Worm (Caenorhabditis elegans) whole organism, young adult: ENCODE measurements around the gene taf-12.

ENCODE experiments used
- B0336.3 ChIP-seq: fragments of 200-800 bp; sonication (Bioruptor generic); IDR thresholded peaks from 2 replicates; pipeline ENCODE4 v1.3.6; 2022; ENCODE audit warnings: missing genetic modification characterization, missing compliant biosample characterization
- C06A6.2 ChIP-seq: fragments of 200-800 bp; sonication (Bioruptor generic); conservative IDR thresholded peaks from 2 replicates; pipeline ENCODE4 v1.3.6; 2022; ENCODE audit warnings: missing genetic modification characterization, missing compliant biosample characterization
- ama-1 ChIP-seq, 3 experiments: fragments of 150-350 bp in 1 of 3; sonication (generic microtip) in 2 of 3; optimal IDR thresholded peaks; 2 replicates each; lab custom pipeline; 2014 to 2018; ENCODE audit warnings: missing biosample characterization in 2 of 3, missing genetic modification characterization in 2 of 3, missing genetic modification reagents in 2 of 3
- ceh-79 ChIP-seq: sonication (generic microtip); optimal IDR thresholded peaks from 2 replicates; lab custom pipeline; 2017; ENCODE audit warnings: mild to moderate bottlenecking, missing genetic modification characterization, missing compliant biosample characterization
- hlh-12 ChIP-seq: sonication (generic microtip); optimal IDR thresholded peaks from 2 replicates; lab custom pipeline; 2016; ENCODE audit warnings: missing genetic modification characterization, missing compliant biosample characterization
- hlh-26 ChIP-seq: fragments of 200-800 bp; sonication (Bioruptor generic); conservative IDR thresholded peaks from 2 replicates; pipeline ENCODE4 v1.3.6; 2022; ENCODE audit warnings: missing genetic modification reagents, missing genetic modification characterization, missing compliant biosample characterization
- madf-3 ChIP-seq: fragments of 200-800 bp; sonication (Bioruptor generic); IDR thresholded peaks from 2 replicates; pipeline ENCODE4 v1.3.6; 2022; ENCODE audit warnings: missing genetic modification reagents, missing genetic modification characterization, missing compliant biosample characterization
- mes-4 ChIP-seq: sonication (generic microtip); optimal IDR thresholded peaks from 2 replicates; lab custom pipeline; 2016; ENCODE audit warnings: missing genotype, missing genetic modification characterization, missing compliant biosample characterization
- nfya-1 ChIP-seq: sonication (generic microtip); optimal IDR thresholded peaks from 2 replicates; lab custom pipeline; 2017; ENCODE audit warnings: antibody characterized with exemption, missing compliant biosample characterization, missing genetic modification characterization, borderline replicate concordance; ENCODE audit not compliant: insufficient read depth
- rec-8 ChIP-seq, 2 experiments: sonication (generic microtip); optimal IDR thresholded peaks; 2 replicates each; lab custom pipeline; 2016; ENCODE audit warnings: mild to moderate bottlenecking in 2 of 2, missing genetic modification characterization in 2 of 2, missing genetic modification reagents in 2 of 2, missing genotype in 2 of 2, missing biosample characterization in 1 of 2, missing compliant biosample characterization in 1 of 2, moderate library complexity in 1 of 2
- snpc-3.4 ChIP-seq: sonication (generic microtip); optimal IDR thresholded peaks from 2 replicates; lab custom pipeline; 2017; ENCODE audit warnings: missing genetic modification characterization, mild to moderate bottlenecking, missing compliant biosample characterization, antibody characterized with exemption, moderate library complexity, missing genotype, missing genetic modification reagents
- tlf-1 ChIP-seq: fragments of 200-800 bp; sonication (Bioruptor generic); optimal IDR thresholded peaks from 2 replicates; lab custom pipeline; 2018; ENCODE audit warnings: mild to moderate bottlenecking, missing genetic modification characterization, missing compliant biosample characterization
- unc-62 ChIP-seq: fragments of 150-350 bp; optimal IDR thresholded peaks from 2 replicates; lab custom pipeline; 2014; ENCODE audit warnings: missing biosample characterization, missing genetic modification reagents, missing genetic modification characterization
- ztf-25 ChIP-seq: fragments of 200-800 bp; sonication (Bioruptor generic); IDR thresholded peaks from 2 replicates; pipeline ENCODE4 v1.3.6; 2022; ENCODE audit warnings: missing genetic modification reagents, missing genetic modification characterization, missing compliant biosample characterization

DNA sequence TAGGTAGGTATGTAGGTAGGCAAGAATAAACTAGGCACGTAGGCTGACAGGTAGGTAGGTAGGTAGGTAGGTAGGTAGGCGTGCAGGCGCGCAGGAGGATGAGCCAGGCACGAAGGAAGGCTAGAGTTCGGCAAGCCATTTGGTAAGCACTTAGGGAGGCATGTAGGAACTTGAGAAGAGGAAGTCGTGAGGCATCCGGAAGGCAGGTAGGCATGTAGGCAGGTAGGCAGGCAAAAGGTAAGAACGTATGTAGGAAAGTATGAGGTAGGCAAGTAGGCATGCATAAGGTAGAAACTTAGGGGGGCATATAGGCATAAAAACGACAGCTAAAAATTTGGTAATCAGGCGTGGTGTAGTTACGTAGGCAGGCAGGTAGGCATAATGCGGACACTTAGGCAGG, 7.0 kb upstream of the taf-12 start:
- TF ChIP-seq snpc-3.4 (tag; lab: Kevin White, UChicago), result no peak
- TF ChIP-seq madf-3, result no peak
- TF ChIP-seq ceh-79 (tag; lab: Kevin White, UChicago), result no peak
- TF ChIP-seq B0336.3, result no peak
- no peak for TF ChIP-seq mes-4 (tag; lab: Kevin White, UChicago)
- TF ChIP-seq rec-8 (tag; optimal IDR thresholded peaks at IDR 0.05; lab: Kevin White, UChicago), result no peak
- no peak for TF ChIP-seq nfya-1 (tag; lab: Kevin White, UChicago)
- TF ChIP-seq ztf-25 (GFP tag; lab: Robert Waterston, UW), result no peak
- TF ChIP-seq hlh-26 (GFP tag; lab: Robert Waterston, UW), result no peak
- TF ChIP-seq tlf-1 (GFP tag; lab: Kevin White, UChicago), result no peak
- no peak for TF ChIP-seq hlh-12 (tag; lab: Kevin White, UChicago)
- TF ChIP-seq ama-1 (optimal IDR thresholded peaks at IDR 0.05; lab: Kevin White, UChicago), result no peak
- TF ChIP-seq ama-1 (GFP tag; optimal IDR thresholded peaks at IDR 0.05; lab: Kevin White, UChicago), result no peak
- TF ChIP-seq unc-62 (GFP tag; lab: Kevin White, UChicago), result no peak
- no peak for TF ChIP-seq C06A6.2 (GFP tag; lab: Robert Waterston, UW)
